Fruit fly (Drosophila melanogaster) whole organism, embryonic: Measurements from ENCODE around the gene CG43894.
A peak's percentile ranks its signal among the peaks of the same experiment; 100 is the strongest.

ENCODE experiments used
- Atf6 ChIP-seq: fragments of 200-800 bp; sonication (Bioruptor generic); IDR thresholded peaks from 2 replicates; pipeline ENCODE4 v1.3.6; 2022; ENCODE audit warnings: missing biosample characterization, missing genetic modification characterization
- Blimp-1 ChIP-seq: fragments of 200-800 bp; sonication (Bioruptor generic); optimal IDR thresholded peaks from 3 replicates; lab custom pipeline; 2018; ENCODE audit warnings: missing biosample characterization, missing genetic modification characterization, mild to moderate bottlenecking, moderate library complexity, missing genetic modification reagents
- CG11560 ChIP-seq: fragments of 200-800 bp; sonication (Bioruptor generic); IDR thresholded peaks from 3 replicates; pipeline ENCODE4 v1.3.6; 2022; ENCODE audit warnings: missing biosample characterization, missing genetic modification characterization
- CG12236 ChIP-seq: fragments of 200-800 bp; sonication (Bioruptor generic); optimal IDR thresholded peaks from 2 replicates; lab custom pipeline; 2016; ENCODE audit warnings: missing biosample characterization, missing genetic modification characterization
- CG17328 ChIP-seq: fragments of 200-800 bp; sonication (Bioruptor generic); IDR thresholded peaks from 2 replicates; pipeline ENCODE4 v1.3.6; 2022; ENCODE audit warnings: missing biosample characterization, missing genetic modification characterization
- CG17359 ChIP-seq: fragments of 200-800 bp; sonication (Bioruptor generic); optimal IDR thresholded peaks from 3 replicates; lab custom pipeline; 2018; ENCODE audit warnings: missing biosample characterization, mild to moderate bottlenecking, missing genetic modification characterization, moderate library complexity
- CG17829 ChIP-seq: fragments of 200-800 bp; optimal IDR thresholded peaks from 2 replicates; lab custom pipeline; 2019; ENCODE audit warnings: missing biosample characterization, mild to moderate bottlenecking, missing genetic modification characterization, moderate library complexity
- CG2199 ChIP-seq: fragments of 200-800 bp; sonication (Bioruptor generic); IDR thresholded peaks from 3 replicates; pipeline ENCODE4 v1.3.6; 2022; ENCODE audit warnings: missing biosample characterization, missing genetic modification characterization
- CG2889 ChIP-seq: fragments of 200-800 bp; sonication (Bioruptor generic); IDR thresholded peaks from 3 replicates; pipeline ENCODE4 v1.3.6; 2022; ENCODE audit warnings: missing biosample characterization, missing genetic modification characterization
- CG30020 ChIP-seq: fragments of 200-800 bp; optimal IDR thresholded peaks from 2 replicates; lab custom pipeline; 2019; ENCODE audit warnings: missing biosample characterization, mild to moderate bottlenecking, missing genetic modification characterization, moderate library complexity
- CG32772 ChIP-seq: fragments of 200-800 bp; sonication (Bioruptor generic); IDR thresholded peaks from 2 replicates; pipeline ENCODE4 v1.3.6; 2022; ENCODE audit warnings: missing biosample characterization, missing genetic modification characterization
- CG33557 ChIP-seq: fragments of 200-800 bp; sonication (Bioruptor generic); optimal IDR thresholded peaks from 2 replicates; lab custom pipeline; 2019; ENCODE audit warnings: missing biosample characterization, mild to moderate bottlenecking, missing genetic modification characterization, moderate library complexity
- CG34376 ChIP-seq: fragments of 200-800 bp; sonication (Bioruptor generic); optimal IDR thresholded peaks from 2 replicates; lab custom pipeline; 2018; ENCODE audit warnings: missing biosample characterization, mild to moderate bottlenecking, missing genetic modification characterization
- CG4328 ChIP-seq: fragments of 200-800 bp; sonication (Bioruptor generic); optimal IDR thresholded peaks from 3 replicates; lab custom pipeline; 2017; ENCODE audit warnings: missing biosample characterization, missing genetic modification reagents, missing genetic modification characterization
- CG4707 ChIP-seq: fragments of 200-800 bp; sonication (Bioruptor generic); optimal IDR thresholded peaks from 2 replicates; lab custom pipeline; 2018; ENCODE audit warnings: missing biosample characterization, mild to moderate bottlenecking, missing genetic modification characterization, moderate library complexity
- CG5180 ChIP-seq: fragments of 200-800 bp; sonication (Bioruptor generic); optimal IDR thresholded peaks from 3 replicates; lab custom pipeline; 2017; ENCODE audit warnings: missing biosample characterization, missing genetic modification characterization, mild to moderate bottlenecking, moderate library complexity, missing genetic modification reagents
- CG6791 ChIP-seq: fragments of 200-800 bp; sonication (Bioruptor generic); IDR thresholded peaks from 3 replicates; pipeline ENCODE4 v1.3.6; 2022; ENCODE audit warnings: missing biosample characterization, missing genetic modification characterization; ENCODE audit not compliant: partially characterized antibody
- CG7963 ChIP-seq: fragments of 200-800 bp; sonication (Bioruptor generic); IDR thresholded peaks from 3 replicates; pipeline ENCODE4 v1.3.6; 2022; ENCODE audit warnings: missing biosample characterization, missing genetic modification characterization; ENCODE audit not compliant: partially characterized antibody
- CG8290 ChIP-seq, 3 experiments: fragments of 200-800 bp; sonication (Bioruptor generic); optimal IDR thresholded peaks; 2 replicates each; lab custom pipeline; 2016 to 2019; ENCODE audit warnings: missing biosample characterization in 3 of 3, missing genetic modification characterization in 3 of 3, mild to moderate bottlenecking in 2 of 3, moderate library complexity in 1 of 3
- Camta ChIP-seq: fragments of 200-800 bp; sonication (Bioruptor generic); optimal IDR thresholded peaks from 2 replicates; lab custom pipeline; 2016; ENCODE audit warnings: missing biosample characterization, missing genetic modification characterization
- Dek ChIP-seq: fragments of 200-800 bp; sonication (Bioruptor generic); optimal IDR thresholded peaks from 3 replicates; lab custom pipeline; 2019; ENCODE audit warnings: missing biosample characterization, mild to moderate bottlenecking, missing genetic modification characterization, moderate library complexity
- Dll ChIP-seq: fragments of 200-800 bp; sonication (Bioruptor generic); IDR thresholded peaks from 4 replicates; pipeline ENCODE4 v1.3.6; 2022; ENCODE audit warnings: missing biosample characterization, missing genetic modification characterization; ENCODE audit not compliant: partially characterized antibody
- Ets65A ChIP-seq: fragments of 200-800 bp; sonication (Bioruptor generic); peaks from one replicate; lab custom pipeline; 2016; ENCODE audit warnings: missing biosample characterization, missing genetic modification characterization
- Gsc ChIP-seq: fragments of 200-800 bp; sonication (Bioruptor generic); IDR thresholded peaks from 2 replicates; pipeline ENCODE4 v1.3.6; 2022; ENCODE audit warnings: missing biosample characterization, missing genetic modification characterization
- Hmr ChIP-seq: fragments of 200-800 bp; sonication (Bioruptor generic); optimal IDR thresholded peaks from 3 replicates; lab custom pipeline; 2017; ENCODE audit warnings: mild to moderate bottlenecking, missing biosample characterization, missing genetic modification reagents, missing genetic modification characterization
- Lhr ChIP-seq: fragments of 200-800 bp; sonication (Bioruptor generic); optimal IDR thresholded peaks from 3 replicates; lab custom pipeline; 2017; ENCODE audit warnings: mild to moderate bottlenecking, missing biosample characterization, missing genetic modification reagents, missing genetic modification characterization
- MBD-R2 ChIP-seq: fragments of 200-800 bp; sonication (Bioruptor generic); IDR thresholded peaks from 2 replicates; pipeline ENCODE4 v1.3.6; 2022; ENCODE audit warnings: missing biosample characterization, missing genetic modification characterization
- Opbp ChIP-seq: fragments of 200-800 bp; sonication (Bioruptor generic); IDR thresholded peaks from 3 replicates; pipeline ENCODE4 v1.3.6; 2022; ENCODE audit warnings: missing biosample characterization, missing genetic modification characterization; ENCODE audit not compliant: partially characterized antibody
- PHDP ChIP-seq: fragments of 200-800 bp; sonication (Bioruptor generic); optimal IDR thresholded peaks from 3 replicates; lab custom pipeline; 2018; ENCODE audit warnings: missing biosample characterization, mild to moderate bottlenecking, missing genetic modification characterization, moderate library complexity
- amos ChIP-seq: fragments of 200-800 bp; sonication (Bioruptor generic); IDR thresholded peaks from 2 replicates; pipeline ENCODE4 v1.3.6; 2022; ENCODE audit warnings: missing biosample characterization, missing genetic modification characterization; ENCODE audit not compliant: partially characterized antibody
- dmrt11E ChIP-seq: fragments of 200-800 bp; sonication (Bioruptor generic); optimal IDR thresholded peaks from 3 replicates; lab custom pipeline; 2018; ENCODE audit warnings: missing biosample characterization, mild to moderate bottlenecking, missing genetic modification characterization, moderate library complexity
- dpn ChIP-seq, 2 experiments: fragments of 200-800 bp; sonication (Bioruptor generic); optimal IDR thresholded peaks; 3 replicates each; lab custom pipeline; 2016; ENCODE audit warnings: missing biosample characterization in 2 of 2, missing genetic modification characterization in 2 of 2
- fd102C ChIP-seq: fragments of 200-800 bp; sonication (Bioruptor generic); optimal IDR thresholded peaks from 2 replicates; lab custom pipeline; 2018; ENCODE audit warnings: missing biosample characterization, mild to moderate bottlenecking, missing genetic modification characterization, moderate library complexity
- insv ChIP-seq, 2 experiments: fragments of 200-800 bp; sonication (Bioruptor generic); optimal IDR thresholded peaks; 3 replicates each; lab custom pipeline; 2016 to 2018; ENCODE audit warnings: missing biosample characterization in 2 of 2, missing genetic modification characterization in 2 of 2
- kah ChIP-seq: fragments of 200-800 bp; sonication (Bioruptor generic); optimal IDR thresholded peaks from 2 replicates; lab custom pipeline; 2018; ENCODE audit warnings: missing biosample characterization, mild to moderate bottlenecking, missing genetic modification characterization
- luna ChIP-seq: fragments of 200-800 bp; sonication (Bioruptor generic); optimal IDR thresholded peaks from 2 replicates; lab custom pipeline; 2016; ENCODE audit warnings: missing biosample characterization, missing genetic modification characterization
- maf-S ChIP-seq: fragments of 200-800 bp; sonication (Bioruptor generic); optimal IDR thresholded peaks from 2 replicates; lab custom pipeline; 2016; ENCODE audit warnings: missing biosample characterization, missing genetic modification characterization
- mirr ChIP-seq: fragments of 200-800 bp; sonication (Bioruptor generic); optimal IDR thresholded peaks from 3 replicates; lab custom pipeline; 2018; ENCODE audit warnings: missing biosample characterization, mild to moderate bottlenecking, missing genetic modification characterization
- pita ChIP-seq: fragments of 200-800 bp; sonication (Bioruptor generic); optimal IDR thresholded peaks from 2 replicates; lab custom pipeline; 2017; ENCODE audit warnings: missing biosample characterization, mild to moderate bottlenecking, missing genetic modification characterization
- ranshi ChIP-seq: fragments of 200-800 bp; sonication (Bioruptor generic); IDR thresholded peaks from 2 replicates; pipeline ENCODE4 v1.3.6; 2022; ENCODE audit warnings: missing biosample characterization, missing genetic modification characterization
- sc ChIP-seq, 3 experiments: fragments of >200 bp in 2 of 3; fragments of 200-800 bp in 1 of 3; sonication (Bioruptor generic) in 1 of 3; optimal IDR thresholded peaks; 2 replicates in 2 of 3; 3 replicates in 1 of 3; lab custom pipeline; 2017; ENCODE audit warnings: mild to moderate bottlenecking in 1 of 3, missing biosample characterization in 1 of 3, missing genetic modification characterization in 1 of 3, missing genetic modification reagents in 1 of 3
- shn ChIP-seq: fragments of 200-800 bp; sonication (Bioruptor generic); optimal IDR thresholded peaks from 3 replicates; lab custom pipeline; 2016; ENCODE audit warnings: missing biosample characterization, missing genetic modification characterization
- stwl ChIP-seq: fragments of 200-800 bp; sonication (Bioruptor generic); optimal IDR thresholded peaks from 3 replicates; lab custom pipeline; 2018; ENCODE audit warnings: missing biosample characterization, mild to moderate bottlenecking, missing genetic modification characterization, moderate library complexity
- twi ChIP-seq: fragments of 200-800 bp; optimal IDR thresholded peaks from 2 replicates; lab custom pipeline; 2019; ENCODE audit warnings: missing biosample characterization, mild to moderate bottlenecking, missing genetic modification characterization, moderate library complexity
- unpg ChIP-seq: fragments of 200-800 bp; sonication (Bioruptor generic); optimal IDR thresholded peaks from 3 replicates; lab custom pipeline; 2018; ENCODE audit warnings: missing biosample characterization, mild to moderate bottlenecking, missing genetic modification characterization, moderate library complexity
- wor ChIP-seq: fragments of 200-800 bp; sonication (Bioruptor generic); IDR thresholded peaks from 2 replicates; pipeline ENCODE4 v1.3.6; 2022; ENCODE audit warnings: missing biosample characterization, missing genetic modification characterization
- zen2 ChIP-seq: fragments of 200-800 bp; sonication (Bioruptor generic); IDR thresholded peaks from 3 replicates; pipeline ENCODE4 v1.3.6; 2022; ENCODE audit warnings: missing biosample characterization, missing genetic modification characterization; ENCODE audit not compliant: partially characterized antibody
- zfh1 ChIP-seq: fragments of 200-800 bp; sonication (Bioruptor generic); IDR thresholded peaks from 3 replicates; pipeline ENCODE4 v1.3.6; 2022; ENCODE audit warnings: missing biosample characterization, missing genetic modification characterization

Gene CG43894

dm6 chr3L:12861255-12861899, 28.2 kb upstream of the CG43894 start, which contains the start of gene CG32107 (continued):
- TF ChIP-seq CG17328 (GFP tag; lab: Robert Waterston, UW) (no peak), CG11560 (tag; lab: Robert Waterston, UW) (no peak), CG17829 (tag; lab: Kevin White, UChicago) (peak; percentile 49), maf-S (GFP tag; lab: Kevin White, UChicago) (no peak), Hmr (peak; percentile 16), CG6791 (no peak), dmrt11E (tag; lab: Kevin White, UChicago) (peak; percentile 13), Ets65A (GFP tag; lab: Kevin White, UChicago) (peak; percentile 30), mirr (GFP tag; lab: Kevin White, UChicago) (peak; percentile 40), CG4328 (no peak), Dll (GFP tag; lab: Robert Waterston, UW) (no peak), twi (tag; lab: Kevin White, UChicago) (no peak), Dek (tag; lab: Kevin White, UChicago) (no peak), CG8290 (GFP tag; optimal IDR thresholded peaks at IDR 0.05; lab: Kevin White, UChicago) (peak; percentile 7), CG8290 (tag; optimal IDR thresholded peaks at IDR 0.05; lab: Kevin White, UChicago) (no peak), shn (GFP tag; lab: Kevin White, UChicago) (no peak), sc (optimal IDR thresholded peaks at IDR 0.05; lab: Kevin White, UChicago) (no peak), sc (GFP tag; optimal IDR thresholded peaks at IDR 0.05; lab: Kevin White, UChicago) (no peak), CG7963 (GFP tag; lab: Robert Waterston, UW) (no peak), zfh1 (GFP tag; lab: Robert Waterston, UW) (0 out of 3 replicates have a peak, but pooled peaks have one; percentile 21), Blimp-1 (GFP tag; lab: Kevin White, UChicago) (no peak), CG2199 (GFP tag; lab: Robert Waterston, UW) (peak; percentile 95), CG12236 (no peak), Opbp (GFP tag; lab: Robert Waterston, UW) (no peak), kah (GFP tag; lab: Kevin White, UChicago) (no peak), CG33557 (peak; percentile 1), CG5180 (GFP tag; lab: Kevin White, UChicago) (peak; percentile 44), zen2 (GFP tag; lab: Robert Waterston, UW) (no peak), pita (GFP tag; lab: Kevin White, UChicago) (peak; percentile 17), Atf6 (GFP tag; lab: Robert Waterston, UW) (no peak), CG34376 (GFP tag; lab: Kevin White, UChicago) (peak; percentile 9), amos (GFP tag; lab: Robert Waterston, UW) (peak; percentile 36; the same call in 1 of the 2 replicates), CG30020 (tag; lab: Kevin White, UChicago) (no peak), fd102C (peak; percentile 23), Camta (GFP tag; lab: Kevin White, UChicago) (no peak), PHDP (tag; lab: Kevin White, UChicago) (no peak), Lhr (GFP tag; lab: Kevin White, UChicago) (peak; percentile 68), insv (GFP tag; optimal IDR thresholded peaks at IDR 0.05; lab: Kevin White, UChicago) (peak in 1 of 2 experiments; percentile 13), luna (GFP tag; lab: Kevin White, UChicago) (no peak), Gsc (GFP tag; lab: Robert Waterston, UW) (no peak), CG2889 (GFP tag; lab: Robert Waterston, UW) (no peak), CG17359 (tag; lab: Kevin White, UChicago) (no peak), CG32772 (GFP tag; lab: Robert Waterston, UW) (no peak), unpg (no peak), MBD-R2 (GFP tag; lab: Robert Waterston, UW) (no peak), ranshi (GFP tag; lab: Robert Waterston, UW) (no peak), dpn (GFP tag; optimal IDR thresholded peaks at IDR 0.05; lab: Kevin White, UChicago) (no peak), stwl (peak; percentile 95), wor (no peak), CG4707 (no peak)
